Worm (Caenorhabditis elegans) whole organism, L4 larva: ENCODE measurements around the gene twk-12.

Source experiments
- T26A8.4 ChIP-seq: fragments of 200-800 bp; sonication (Bioruptor generic); IDR thresholded peaks from 2 replicates; pipeline ENCODE4 v1.3.6; 2022; ENCODE audit warnings: missing genetic modification characterization, missing compliant biosample characterization
- Y105C5A.15 ChIP-seq: fragments of 200-800 bp; sonication (Bioruptor generic); IDR thresholded peaks from 2 replicates; pipeline ENCODE4 v1.3.6; 2022; ENCODE audit warnings: missing genetic modification characterization, missing compliant biosample characterization
- ZK337.2 ChIP-seq: fragments of 200-800 bp; sonication (Bioruptor generic); IDR thresholded peaks from 2 replicates; pipeline ENCODE4 v1.3.6; 2022; ENCODE audit warnings: missing genetic modification reagents, missing genetic modification characterization, missing compliant biosample characterization
- aha-1 ChIP-seq: fragments of 150-350 bp; peaks from one replicate; lab custom pipeline; 2014; ENCODE audit warnings: missing biosample characterization, missing genetic modification characterization
- ceh-82 ChIP-seq: sonication (generic microtip); optimal IDR thresholded peaks from 2 replicates; lab custom pipeline; 2017; ENCODE audit warnings: missing biosample characterization, missing genetic modification characterization
- ces-1 ChIP-seq: fragments of 150-350 bp; sonication (generic microtip); optimal IDR thresholded peaks from 4 replicates; lab custom pipeline; 2014; ENCODE audit warnings: missing biosample characterization, missing genetic modification reagents, missing genetic modification characterization
- daf-12 ChIP-seq: fragments of 150-350 bp; optimal IDR thresholded peaks from 2 replicates; lab custom pipeline; 2014; ENCODE audit warnings: missing biosample characterization, missing genetic modification reagents, missing genetic modification characterization
- daf-16 ChIP-seq, 3 experiments: sonication (generic microtip); optimal IDR thresholded peaks; 2 replicates each; lab custom pipeline; 2016 to 2017; ENCODE audit warnings: missing genetic modification characterization in 3 of 3, missing genetic modification reagents in 3 of 3, mild to moderate bottlenecking in 2 of 3, missing compliant biosample characterization in 2 of 3, missing biosample characterization in 1 of 3, moderate library complexity in 1 of 3
- dmd-8 ChIP-seq: fragments of 200-800 bp; sonication (Bioruptor generic); IDR thresholded peaks from 2 replicates; pipeline ENCODE4 v1.3.6; 2022; ENCODE audit warnings: missing genetic modification characterization, missing compliant biosample characterization
- dmd-9 ChIP-seq: fragments of 200-800 bp; sonication (Bioruptor generic); IDR thresholded peaks from 2 replicates; pipeline ENCODE4 v1.3.6; 2022; ENCODE audit warnings: missing genetic modification reagents, missing genetic modification characterization, missing compliant biosample characterization
- duxl-1 ChIP-seq: sonication (generic microtip); optimal IDR thresholded peaks from 2 replicates; lab custom pipeline; 2016; ENCODE audit warnings: mild to moderate bottlenecking, missing genetic modification characterization, moderate library complexity, missing compliant biosample characterization; ENCODE audit not compliant: poor library complexity
- dve-1 ChIP-seq: sonication (generic microtip); optimal IDR thresholded peaks from 2 replicates; lab custom pipeline; 2017; ENCODE audit warnings: antibody characterized with exemption, mild to moderate bottlenecking, missing genetic modification characterization, missing compliant biosample characterization; ENCODE audit not compliant: insufficient read depth
- fkh-10 ChIP-seq: fragments of 150-350 bp; optimal IDR thresholded peaks from 2 replicates; lab custom pipeline; 2014; ENCODE audit warnings: missing biosample characterization, missing genetic modification reagents, missing genetic modification characterization
- jun-1 ChIP-seq: fragments of 150-350 bp; optimal IDR thresholded peaks from 2 replicates; lab custom pipeline; 2014; ENCODE audit warnings: missing biosample characterization, missing genetic modification reagents, missing genetic modification characterization
- lin-15B ChIP-seq: fragments of 150-350 bp; sonication (generic microtip); optimal IDR thresholded peaks from 3 replicates; lab custom pipeline; 2014; ENCODE audit warnings: missing biosample characterization, missing genetic modification characterization
- lin-29 ChIP-seq: fragments of 200-800 bp; sonication (Bioruptor generic); IDR thresholded peaks from 2 replicates; pipeline ENCODE4 v1.3.6; 2022; ENCODE audit warnings: missing genetic modification reagents, missing genetic modification characterization, missing compliant biosample characterization
- lin-38 ChIP-seq: fragments of 200-800 bp; sonication (Bioruptor generic); IDR thresholded peaks from 2 replicates; pipeline ENCODE4 v1.3.6; 2022; ENCODE audit warnings: missing genetic modification reagents, missing genetic modification characterization, missing compliant biosample characterization
- lsy-2 ChIP-seq, 2 experiments: fragments of 150-350 bp in 1 of 2; sonication (generic microtip) in 1 of 2; optimal IDR thresholded peaks; 2 replicates each; lab custom pipeline; 2014 to 2017; ENCODE audit warnings: missing biosample characterization in 2 of 2, missing genetic modification characterization in 2 of 2
- mxl-3 ChIP-seq: fragments of 200-800 bp; sonication (Bioruptor generic); optimal IDR thresholded peaks from 2 replicates; lab custom pipeline; 2018; ENCODE audit warnings: mild to moderate bottlenecking, missing genetic modification characterization, missing compliant biosample characterization
- nhr-11 ChIP-seq: fragments of 150-350 bp; optimal IDR thresholded peaks from 2 replicates; lab custom pipeline; 2014; ENCODE audit warnings: missing biosample characterization, missing genetic modification characterization
- nhr-28 ChIP-seq: fragments of 150-350 bp; optimal IDR thresholded peaks from 2 replicates; lab custom pipeline; 2014; ENCODE audit warnings: missing biosample characterization, missing genetic modification characterization
- nhr-48 ChIP-seq: sonication (generic microtip); optimal IDR thresholded peaks from 2 replicates; lab custom pipeline; 2016; ENCODE audit warnings: mild to moderate bottlenecking, missing genetic modification characterization, missing compliant biosample characterization
- nhr-77 ChIP-seq: fragments of 150-350 bp; optimal IDR thresholded peaks from 2 replicates; lab custom pipeline; 2014; ENCODE audit warnings: missing biosample characterization, missing genetic modification characterization
- rbr-2 ChIP-seq: sonication (generic microtip); optimal IDR thresholded peaks from 2 replicates; lab custom pipeline; 2016; ENCODE audit warnings: missing genotype, missing genetic modification characterization, missing compliant biosample characterization
- saeg-2 ChIP-seq: fragments of 200-800 bp; sonication (Bioruptor generic); IDR thresholded peaks from 2 replicates; pipeline ENCODE4 v1.3.6; 2022; ENCODE audit warnings: missing genetic modification reagents, missing genetic modification characterization, missing compliant biosample characterization
- sdz-12 ChIP-seq: fragments of 200-800 bp; sonication (Bioruptor generic); optimal IDR thresholded peaks from 2 replicates; lab custom pipeline; 2018; ENCODE audit warnings: mild to moderate bottlenecking, missing genetic modification characterization, missing compliant biosample characterization
- spr-1 ChIP-seq: sonication (generic microtip); optimal IDR thresholded peaks from 2 replicates; lab custom pipeline; 2016; ENCODE audit warnings: mild to moderate bottlenecking, missing genetic modification characterization, missing compliant biosample characterization
- spr-3 ChIP-seq: fragments of 200-800 bp; sonication (Bioruptor generic); optimal IDR thresholded peaks from 2 replicates; lab custom pipeline; 2018; ENCODE audit warnings: mild to moderate bottlenecking, missing genetic modification characterization, missing compliant biosample characterization
- tag-97 ChIP-seq: fragments of 200-800 bp; sonication (Bioruptor generic); IDR thresholded peaks from 2 replicates; pipeline ENCODE4 v1.3.6; 2022; ENCODE audit warnings: missing genetic modification characterization, missing compliant biosample characterization
- zag-1 ChIP-seq: fragments of 150-350 bp; optimal IDR thresholded peaks from 2 replicates; lab custom pipeline; 2014; ENCODE audit warnings: missing biosample characterization, missing genetic modification characterization
- zip-11 ChIP-seq: fragments of 200-800 bp; sonication (Bioruptor generic); IDR thresholded peaks from 2 replicates; pipeline ENCODE4 v1.3.6; 2022; ENCODE audit warnings: missing genetic modification characterization, missing compliant biosample characterization
- zip-2 ChIP-seq: fragments of 150-350 bp; optimal IDR thresholded peaks from 2 replicates; lab custom pipeline; 2014; ENCODE audit warnings: missing biosample characterization, missing genetic modification characterization

The twk-12 gene

ce11 chrV:10681117-10681959 lies 14.0 kb downstream of the twk-12 start (continued):
- peak in 1 of 2 experiments; percentile 6 for TF ChIP-seq lsy-2 (tag; optimal IDR thresholded peaks at IDR 0.05; lab: Kevin White, UChicago)
- no peak for TF ChIP-seq zip-2 (tag; lab: Kevin White, UChicago)
- peak; percentile 63 for TF ChIP-seq nhr-11 (tag; lab: Kevin White, UChicago)
- TF ChIP-seq dve-1 (tag; lab: Kevin White, UChicago) = peak; percentile 64
- peak; percentile 77 for TF ChIP-seq nhr-48 (tag; lab: Kevin White, UChicago)
- TF ChIP-seq duxl-1 (tag; lab: Kevin White, UChicago) = no peak
- peak; percentile 56 for TF ChIP-seq spr-1 (tag; lab: Kevin White, UChicago)
- peak; percentile 27 for TF ChIP-seq rbr-2
- no peak for TF ChIP-seq jun-1
- peak in 1 of 2 experiments; percentile 73 for TF ChIP-seq daf-16 (GFP tag; optimal IDR thresholded peaks at IDR 0.05; lab: Kevin White, UChicago)
- TF ChIP-seq daf-16 (tag; optimal IDR thresholded peaks at IDR 0.05; lab: Kevin White, UChicago) = peak; percentile 67

ce11 chrV:10682122-10682521 lies 14.7 kb downstream of the twk-12 start, which contains the start of gene gsp-1:
TSS of gene gsp-1 (plus strand) at chrV:10682422.
- TF ChIP-seq sdz-12 (GFP tag; lab: Kevin White, UChicago) = no peak
- no peak for TF ChIP-seq zip-11 (GFP tag; lab: Robert Waterston, UW)
- peak; percentile 22 for TF ChIP-seq aha-1 (tag; lab: Kevin White, UChicago)

ce11 chrV:10683458-10683857 lies 16.1 kb downstream of the twk-12 start:
- TF ChIP-seq nhr-28 (no peak), ZK337.2 (GFP tag; lab: Robert Waterston, UW) (no peak), dmd-9 (GFP tag; lab: Robert Waterston, UW) (no peak), saeg-2 (GFP tag; lab: Robert Waterston, UW) (no peak), ceh-82 (no peak), jun-1 (no peak), lin-15B (tag; lab: Kevin White, UChicago) (no peak), daf-12 (tag; lab: Kevin White, UChicago) (no peak), tag-97 (no peak), lin-29 (GFP tag; lab: Robert Waterston, UW) (no peak), nhr-77 (tag; lab: Kevin White, UChicago) (no peak), Y105C5A.15 (no peak), aha-1 (tag; lab: Kevin White, UChicago) (no peak)

- TF ChIP-seq fkh-10 (GFP tag; lab: Kevin White, UChicago) = peak; percentile 18
- TF ChIP-seq dmd-8 (GFP tag; lab: Robert Waterston, UW) = no peak
- TF ChIP-seq ces-1 (GFP tag; lab: Kevin White, UChicago) = peak; percentile 23
Observed at ce11 chrV:10684748-10685147, 17.4 kb downstream of the twk-12 start.

- no peak for TF ChIP-seq dve-1 (tag; lab: Kevin White, UChicago)
- no peak for TF ChIP-seq T26A8.4
- TF ChIP-seq mxl-3 (GFP tag; lab: Kevin White, UChicago) = no peak
- no peak for TF ChIP-seq zag-1 (tag; lab: Kevin White, UChicago)
- TF ChIP-seq nhr-48 (tag; lab: Kevin White, UChicago) = no peak
- no peak for TF ChIP-seq lin-38
- no peak for TF ChIP-seq nhr-11 (tag; lab: Kevin White, UChicago)
- no peak for TF ChIP-seq spr-3 (GFP tag; lab: Kevin White, UChicago)
Observed at ce11 chrV:10687601-10688000, 20.2 kb downstream of the twk-12 start, which contains the start of gene F29F11.20. TSS of gene F29F11.20 (plus strand) at chrV:10687901.
